Fruit fly (Drosophila melanogaster): ENCODE results near the gene CG7702.

DNA sequence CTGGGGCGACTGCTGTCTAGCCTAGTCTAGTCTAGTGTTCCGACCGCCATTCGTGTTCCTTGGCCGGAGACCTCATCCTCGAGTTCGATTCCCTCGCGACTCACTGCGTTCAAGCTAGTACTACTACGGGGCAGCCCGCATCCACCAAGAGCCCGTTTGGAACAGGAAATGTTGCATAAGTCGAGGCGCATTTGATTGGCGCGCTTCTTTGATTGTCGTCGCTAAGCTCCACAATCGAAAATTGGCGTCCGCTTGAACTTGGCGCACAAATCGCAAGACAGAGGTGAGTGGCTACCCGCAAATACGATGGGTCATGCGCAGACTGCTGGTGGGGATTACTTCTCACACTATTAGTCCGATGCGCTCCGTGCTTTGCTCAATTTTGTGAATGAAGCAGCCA is 11.9 kb downstream of the CG7702 start:
- TF ChIP-seq psq (optimal IDR thresholded peaks at IDR 0.05) (no peak), usp (GFP tag; optimal IDR thresholded peaks at IDR 0.05) (no peak), CG8478 (optimal IDR thresholded peaks at IDR 0.05) (no peak), EcR (GFP tag; optimal IDR thresholded peaks at IDR 0.05) (no peak)

Measured in whole organism.